Worm (Caenorhabditis elegans): ENCODE data around the gene Y62E10A.3.

The Y62E10A.3 gene

ce11 chrIV:13311331-13312034 lies 48.6 kb downstream of the Y62E10A.3 start (continued):
- TF ChIP-seq snpc-4 (GFP tag; optimal IDR thresholded peaks at IDR 0.05) (no peak), snpc-4 (tag; optimal IDR thresholded peaks at IDR 0.05) (peak in 2 of 4 experiments; percentile 64)

DNA sequence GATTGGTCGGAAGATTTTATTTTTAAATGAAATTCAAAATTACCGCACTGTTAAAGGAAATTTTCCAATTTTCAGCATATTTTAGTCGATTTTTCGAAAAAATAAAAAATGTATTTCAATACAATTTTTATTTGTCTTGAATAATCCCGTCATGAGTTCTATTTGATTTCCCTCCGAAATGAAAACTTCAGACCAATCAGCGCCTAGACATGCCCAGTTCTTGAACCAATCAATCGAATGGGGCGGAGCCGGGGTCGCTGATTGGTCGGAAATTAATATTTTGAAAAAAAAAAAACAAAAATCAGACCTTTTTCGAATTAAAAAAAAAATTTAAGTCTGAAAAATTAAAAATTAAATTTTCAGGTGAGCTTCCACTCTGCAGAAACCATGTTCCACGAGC lies 50.4 kb downstream of the Y62E10A.3 start:
- TF ChIP-seq D2030.7 (GFP tag; IDR thresholded peaks at IDR 0.05) (no peak), ceh-40 (GFP tag; IDR thresholded peaks at IDR 0.05) (no peak), egrh-3 (GFP tag; IDR thresholded peaks at IDR 0.05) (no peak), nfya-1 (tag; optimal IDR thresholded peaks at IDR 0.05; ENCODE audit: borderline replicate concordance, insufficient read depth) (no peak), F57C9.4 (tag; optimal IDR thresholded peaks at IDR 0.05) (no peak), nhr-179 (tag; optimal IDR thresholded peaks at IDR 0.05) (no peak), F33H1.4 (GFP tag; IDR thresholded peaks at IDR 0.05) (no peak), snpc-1.3 (tag; optimal IDR thresholded peaks at IDR 0.05; ENCODE audit: insufficient read depth) (no peak), Y56A3A.18 (GFP tag; IDR thresholded peaks at IDR 0.05) (no peak), aptf-2 (GFP tag; conservative IDR thresholded peaks at IDR 0.05) (no peak), fkh-3 (tag; optimal IDR thresholded peaks at IDR 0.05) (no peak), snpc-3.4 (tag; optimal IDR thresholded peaks at IDR 0.05) (no peak), dpl-1 (GFP tag; optimal IDR thresholded peaks at IDR 0.05) (no peak), sea-2 (GFP tag; IDR thresholded peaks at IDR 0.05) (no peak), Y95B8A.8 (GFP tag; IDR thresholded peaks at IDR 0.05) (no peak), B0019.2 (GFP tag; conservative IDR thresholded peaks at IDR 0.05) (no peak), C06A6.2 (GFP tag; conservative IDR thresholded peaks at IDR 0.05) (no peak), ztf-28 (GFP tag; IDR thresholded peaks at IDR 0.05) (no peak), attf-6 (GFP tag; IDR thresholded peaks at IDR 0.05) (no peak), chd-7 (tag; optimal IDR thresholded peaks at IDR 0.05) (no peak)
